Worm (Caenorhabditis elegans) whole organism, midembryonic: Measurements from ENCODE around the gene gtf-2H2C.

ENCODE experiments used
- cog-1 ChIP-seq: sonication (generic microtip); optimal IDR thresholded peaks from 2 replicates; lab custom pipeline; 2016; ENCODE audit warnings: missing genetic modification characterization, missing compliant biosample characterization
- tab-1 ChIP-seq: fragments of 200-800 bp; sonication (Bioruptor generic); IDR thresholded peaks from 2 replicates; pipeline ENCODE4 v1.3.6; 2022; ENCODE audit warnings: missing genetic modification characterization, missing compliant biosample characterization
- ztf-29 ChIP-seq: fragments of 200-800 bp; sonication (Bioruptor generic); IDR thresholded peaks from 2 replicates; pipeline ENCODE4 v1.3.6; 2022; ENCODE audit warnings: missing genetic modification reagents, missing genetic modification characterization, missing compliant biosample characterization

DNA sequence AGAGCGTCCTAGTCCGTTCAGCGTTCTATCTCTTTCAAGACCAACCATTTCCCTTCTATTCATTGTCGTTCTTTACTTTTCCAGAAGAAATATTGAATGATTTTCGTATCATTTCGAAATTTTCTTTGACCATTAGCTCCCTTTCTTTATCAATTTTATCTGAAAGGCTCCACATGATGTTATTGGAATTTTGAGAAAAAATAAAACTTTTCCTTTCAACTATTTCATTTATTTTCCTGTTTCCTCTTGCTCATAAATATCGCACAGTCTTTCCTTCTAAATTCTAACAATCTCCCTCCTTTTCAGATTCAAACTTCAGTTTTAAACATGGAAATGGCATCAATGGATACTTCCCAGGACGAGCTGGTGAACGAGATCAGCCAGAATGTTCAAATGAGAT lies 33.1 kb downstream of the gtf-2H2C start, which contains the start of gene T16G12.4:
- no peak for TF ChIP-seq tab-1 (GFP tag; lab: Robert Waterston, UW)
- no peak for TF ChIP-seq ztf-29 (GFP tag; lab: Robert Waterston, UW)
- TF ChIP-seq cog-1 (tag; lab: Kevin White, UChicago): no peak
